Fruit fly (Drosophila melanogaster) ovary, adult (tissue): ENCODE results near the gene Lectin-galC1.

Source experiments
- CG17801 ChIP-seq: fragments of 200-800 bp; optimal IDR thresholded peaks from 2 replicates; lab custom pipeline; 2019; ENCODE audit warnings: missing biosample characterization, mild to moderate bottlenecking, missing genetic modification characterization, moderate library complexity; ENCODE audit not compliant: partially characterized antibody

Lectin-galC1 gene

DNA sequence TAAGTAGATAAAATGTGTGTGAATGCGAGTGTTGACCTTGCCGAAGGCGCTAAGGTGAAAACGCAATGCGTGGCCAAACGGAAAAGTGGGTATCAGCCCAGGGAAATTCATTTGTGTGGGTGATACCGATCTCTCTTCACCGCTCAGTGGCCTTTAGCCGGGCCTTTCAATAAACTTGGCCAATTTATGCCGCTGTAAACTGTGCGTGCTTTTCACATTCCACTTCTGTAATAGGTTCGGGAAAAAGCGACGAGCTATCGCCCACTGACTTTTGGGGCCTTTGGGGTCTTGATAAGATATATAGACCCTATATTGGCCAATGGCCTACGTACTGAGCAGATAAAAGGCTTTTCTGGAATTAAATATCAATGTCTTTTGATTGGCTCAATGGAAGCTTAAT lies 4.3 kb downstream of the Lectin-galC1 start:
- TF ChIP-seq CG17801 (GFP tag; lab: Kevin White, UChicago) = no peak

DNA sequence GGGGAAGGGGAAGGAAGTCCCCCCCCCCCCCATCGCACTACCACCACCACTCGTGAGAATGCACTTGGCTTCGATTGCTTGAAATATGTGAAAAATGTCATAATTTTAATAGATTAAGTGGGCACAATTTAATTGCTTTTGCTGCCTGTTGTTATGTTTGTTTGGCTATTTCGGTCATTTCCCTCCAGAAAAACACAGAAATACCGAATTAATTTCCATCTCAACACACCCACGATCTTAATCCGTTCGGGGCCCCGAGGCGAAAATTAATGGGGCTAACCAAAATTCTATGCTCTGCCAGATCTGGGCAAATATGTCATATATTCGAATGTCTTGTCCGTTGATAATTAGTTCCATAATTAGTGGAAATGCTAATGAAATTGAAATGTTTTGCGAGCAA lies 5.4 kb downstream of the Lectin-galC1 start:
- no peak for TF ChIP-seq CG17801 (GFP tag; lab: Kevin White, UChicago)

DNA sequence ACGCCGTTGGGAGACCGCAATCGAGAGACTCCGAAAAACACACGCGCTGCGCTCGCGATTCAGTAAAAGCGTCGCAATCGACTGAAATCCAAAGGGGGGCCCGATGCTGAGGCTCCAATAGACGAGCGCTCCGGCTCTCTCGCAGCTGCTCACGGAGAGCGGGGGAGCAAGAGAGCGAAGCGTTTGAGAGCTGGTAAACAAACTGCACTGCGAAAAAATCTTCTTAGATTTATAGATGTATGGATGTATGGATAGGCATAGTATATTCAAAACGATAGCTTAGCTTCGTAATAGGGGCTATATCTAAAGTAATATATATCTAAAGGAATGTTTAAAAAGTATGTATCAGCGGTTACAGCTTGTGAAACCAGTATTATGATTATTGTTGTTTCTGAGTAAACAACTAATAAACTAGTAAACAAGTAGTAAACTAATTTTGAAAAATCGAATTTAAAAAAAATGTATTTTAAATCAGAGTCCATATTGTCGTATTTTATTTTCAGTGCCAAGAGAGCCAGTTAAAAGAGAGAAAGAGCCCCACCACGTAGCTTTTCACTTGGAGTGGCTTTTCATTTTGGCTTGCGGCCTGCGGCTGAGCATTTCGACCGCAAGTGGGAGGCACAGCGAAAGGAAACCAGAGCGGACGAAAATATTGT lies 6.3 kb downstream of the Lectin-galC1 start, which contains the start of the genes Alp12 and CG13085:
Alp12 (plus strand) TSS at position 584 of the 656 bp plus-strand sequence.
CG13085 (plus strand) TSS at position 584 of the 656 bp plus-strand sequence.
- TF ChIP-seq CG17801 (GFP tag; lab: Kevin White, UChicago) = peak; percentile 91

DNA sequence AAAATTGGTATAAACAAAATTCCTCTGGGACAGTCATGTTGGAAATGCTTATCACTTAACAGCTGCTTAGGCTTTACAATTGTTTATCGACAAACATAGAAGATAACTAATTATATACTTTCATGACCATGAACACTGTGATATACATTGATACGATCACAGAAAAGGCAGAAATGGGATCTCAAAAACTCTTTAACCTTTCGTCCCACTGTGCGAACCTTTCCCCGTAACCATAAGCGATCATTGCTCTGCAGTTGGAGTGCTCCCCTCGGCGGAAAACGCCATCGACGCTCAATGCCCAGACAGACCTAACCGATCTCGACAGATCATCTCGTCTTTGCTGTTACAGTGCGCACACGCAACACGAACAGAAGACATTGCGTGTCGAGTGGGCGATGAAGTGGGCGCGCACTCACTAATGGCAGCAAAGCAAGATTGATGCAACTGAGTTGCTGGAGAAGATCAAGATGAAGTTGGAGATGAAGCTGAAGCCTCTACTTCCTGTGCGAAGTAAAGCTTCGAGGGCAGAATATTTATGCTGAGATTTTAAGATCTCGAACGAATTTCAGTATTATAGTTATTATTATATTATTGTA lies 7.2 kb downstream of the Lectin-galC1 start:
- TF ChIP-seq CG17801 (GFP tag; lab: Kevin White, UChicago) = no peak

DNA sequence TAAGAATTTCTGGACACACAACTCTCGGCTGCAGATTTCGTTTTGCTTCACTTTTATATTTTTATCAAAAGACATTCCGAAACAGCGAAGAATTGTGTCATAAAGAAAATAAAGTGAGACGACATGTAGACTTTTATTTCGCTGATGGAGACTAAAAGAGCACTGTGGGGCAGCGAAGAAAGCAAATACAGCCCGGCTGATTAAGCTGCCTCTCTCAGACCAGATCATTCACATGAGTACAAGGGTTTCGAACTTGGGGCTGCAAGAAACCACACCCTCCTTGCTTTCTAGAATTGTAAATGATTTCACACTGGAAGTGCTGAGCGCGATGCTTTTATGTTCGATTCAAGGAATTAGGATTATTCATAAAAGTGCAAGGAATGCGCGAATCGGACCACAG lies 7.9 kb downstream of the Lectin-galC1 start:
- peak; percentile 14 for TF ChIP-seq CG17801 (GFP tag; lab: Kevin White, UChicago)

DNA sequence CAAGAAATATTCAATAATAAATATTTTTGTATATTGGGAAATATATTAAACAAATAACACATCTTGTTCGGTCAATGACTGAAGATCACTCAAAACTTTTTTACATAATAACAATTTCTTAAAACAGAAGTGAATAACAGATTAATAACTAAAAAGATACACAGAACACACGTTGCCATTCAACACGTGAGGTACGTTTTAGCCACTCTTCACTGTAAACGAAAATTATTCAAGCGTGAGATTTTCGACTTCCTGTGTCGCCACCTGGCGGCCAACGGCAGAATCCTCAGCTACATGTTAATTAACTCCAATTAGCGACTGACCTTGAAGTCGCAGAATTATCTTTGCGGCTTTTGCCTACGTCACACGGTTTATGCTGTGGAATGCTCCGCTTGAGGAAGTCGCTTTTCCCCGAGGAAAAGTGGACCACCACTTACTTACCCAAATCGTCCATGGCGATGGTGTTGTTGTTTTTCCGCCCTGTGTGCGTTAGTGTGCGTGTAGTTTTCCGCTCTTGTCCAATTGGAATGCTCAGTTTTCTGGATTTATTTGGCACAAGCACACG lies 8.6 kb downstream of the Lectin-galC1 start:
- peak; percentile 22 for TF ChIP-seq CG17801 (GFP tag; lab: Kevin White, UChicago)

DNA sequence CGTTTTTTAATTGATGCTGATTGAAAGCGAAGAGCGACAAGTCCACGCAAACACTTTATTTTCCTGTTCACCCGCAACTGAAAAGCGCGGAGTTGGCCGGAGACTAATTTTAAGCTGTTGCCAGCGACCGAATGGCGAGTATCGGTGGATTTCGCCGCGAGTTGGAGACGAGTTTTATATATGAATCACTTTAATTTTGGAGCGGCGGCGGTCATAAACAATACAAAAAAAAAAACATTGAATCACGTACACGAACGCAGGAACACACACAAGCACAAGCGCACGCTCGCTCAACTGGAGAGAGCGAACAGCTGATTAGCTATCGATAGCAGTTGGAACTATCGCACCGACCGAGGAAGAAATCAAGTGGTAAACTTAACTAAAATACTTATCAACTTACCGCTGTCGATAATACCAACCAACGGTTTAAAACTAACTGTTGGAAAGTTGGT lies 9.1 kb downstream of the Lectin-galC1 start, which contains the start of gene Pax:
Pax (minus strand) TSS at position 267 of the 452 bp plus-strand sequence.
- peak; percentile 6 for TF ChIP-seq CG17801 (GFP tag; lab: Kevin White, UChicago)

DNA sequence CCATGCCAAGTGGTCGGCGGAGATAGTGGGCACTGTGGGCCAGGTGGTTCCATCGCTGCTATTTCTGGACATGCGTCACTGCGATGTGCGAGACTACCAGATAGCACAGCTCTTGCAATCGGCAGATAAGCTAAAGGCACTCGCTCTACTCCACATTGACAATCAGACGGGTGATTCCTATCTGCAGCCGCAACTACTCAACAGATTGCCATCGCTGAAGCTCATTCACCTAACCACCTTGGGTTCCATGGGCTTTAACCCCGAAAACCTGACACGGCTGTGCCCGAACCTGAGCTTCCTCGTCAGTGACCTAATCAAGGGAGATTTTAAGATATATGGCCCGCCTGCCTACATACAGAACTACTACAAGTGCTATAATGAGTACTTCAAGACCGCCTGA lies 12.5 kb downstream of the Lectin-galC1 start:
- no peak for TF ChIP-seq CG17801 (GFP tag; lab: Kevin White, UChicago)

DNA sequence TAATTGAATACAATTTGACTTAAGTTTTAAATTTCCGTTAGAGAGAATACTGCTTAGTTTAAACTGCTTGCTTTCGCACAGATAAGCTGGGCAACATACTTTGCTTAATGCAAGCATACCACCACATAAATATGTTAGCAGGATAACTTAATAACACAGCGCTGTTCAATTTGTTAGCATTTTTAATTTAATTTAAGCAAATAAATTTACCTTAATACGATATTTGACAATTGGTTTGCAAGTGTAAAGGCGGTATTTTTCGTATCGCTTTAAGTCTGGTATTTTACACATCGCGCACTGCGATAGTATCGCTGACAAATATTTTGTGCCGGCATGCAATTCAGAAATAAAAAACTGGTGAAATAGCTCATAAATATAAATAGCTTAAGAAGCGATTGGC lies 13.1 kb downstream of the Lectin-galC1 start, which contains the start of gene RtcB:
RtcB (plus strand) TSS at position 301 of the 400 bp plus-strand sequence.
- TF ChIP-seq CG17801 (GFP tag; lab: Kevin White, UChicago) = no peak

DNA sequence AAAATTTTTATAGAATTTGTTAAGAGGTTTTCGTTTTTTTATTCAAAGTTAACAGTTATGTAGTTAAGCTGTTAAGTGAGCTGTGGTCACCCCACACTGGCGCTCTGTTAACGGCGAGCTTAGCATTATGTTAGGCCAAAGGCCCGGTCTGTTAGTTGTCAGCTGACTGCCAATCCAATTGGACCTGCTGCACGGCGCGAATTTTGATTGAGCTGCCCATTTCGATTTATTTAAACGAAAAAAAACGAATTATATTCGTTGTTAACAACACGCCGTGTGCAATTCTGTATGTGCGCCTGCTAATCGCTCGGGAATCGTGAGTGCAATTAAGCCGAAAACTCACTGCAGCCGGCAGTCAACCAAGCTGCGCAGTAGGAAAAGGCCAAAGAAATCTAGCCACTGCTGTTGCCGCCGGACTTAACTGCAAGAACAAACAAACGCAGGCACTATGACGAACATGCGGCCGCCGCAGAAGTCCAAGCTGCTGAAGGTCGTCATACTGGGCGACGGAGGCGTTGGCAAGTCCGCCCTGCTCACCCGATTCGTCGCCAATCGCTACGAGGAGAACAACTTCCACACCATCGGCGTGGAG lies 15.3 kb downstream of the Lectin-galC1 start, which contains the start of gene Rab9:
Rab9 (plus strand) TSS at position 151 of the 592 bp plus-strand sequence.
- TF ChIP-seq CG17801 (GFP tag; lab: Kevin White, UChicago) = peak; percentile 65

DNA sequence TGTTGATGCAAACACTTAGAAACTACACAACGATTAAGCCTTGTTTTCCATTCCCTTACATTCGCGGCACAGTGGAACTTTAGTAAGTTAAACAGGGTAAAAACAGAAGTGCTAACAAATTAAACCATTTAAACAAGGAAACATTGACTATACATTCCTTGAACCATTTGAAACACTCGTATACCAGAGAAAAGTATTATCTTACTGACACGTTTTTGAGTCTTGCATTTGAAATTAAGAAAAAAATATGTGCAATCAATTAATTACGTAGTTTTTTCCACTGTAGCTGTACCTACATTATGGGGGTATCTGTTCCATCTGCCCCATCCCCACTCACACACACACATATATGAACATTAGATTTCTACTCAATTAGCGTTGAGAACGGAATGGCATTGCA lies 16.0 kb downstream of the Lectin-galC1 start:
- TF ChIP-seq CG17801 (GFP tag; lab: Kevin White, UChicago) = peak; percentile 25

DNA sequence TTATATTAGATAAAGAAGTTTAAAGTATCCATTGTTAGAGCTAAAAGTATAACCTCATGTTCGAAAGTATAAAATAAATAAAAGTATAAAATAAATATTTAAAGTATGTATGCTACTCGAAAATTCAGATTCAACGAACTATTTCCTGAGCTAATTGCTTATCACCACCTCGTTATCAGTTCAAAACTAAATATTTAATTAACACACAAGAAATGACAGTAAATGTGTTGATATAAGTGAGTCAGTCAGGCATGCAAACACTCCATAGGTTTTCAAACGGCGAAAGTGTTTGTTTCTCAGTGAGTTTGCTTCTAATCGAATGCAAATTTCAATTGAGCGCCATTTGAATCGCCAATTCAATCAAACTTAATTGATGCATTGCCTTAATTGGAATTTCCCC lies 17.0 kb downstream of the Lectin-galC1 start:
- peak; percentile 12 for TF ChIP-seq CG17801 (GFP tag; lab: Kevin White, UChicago)

DNA sequence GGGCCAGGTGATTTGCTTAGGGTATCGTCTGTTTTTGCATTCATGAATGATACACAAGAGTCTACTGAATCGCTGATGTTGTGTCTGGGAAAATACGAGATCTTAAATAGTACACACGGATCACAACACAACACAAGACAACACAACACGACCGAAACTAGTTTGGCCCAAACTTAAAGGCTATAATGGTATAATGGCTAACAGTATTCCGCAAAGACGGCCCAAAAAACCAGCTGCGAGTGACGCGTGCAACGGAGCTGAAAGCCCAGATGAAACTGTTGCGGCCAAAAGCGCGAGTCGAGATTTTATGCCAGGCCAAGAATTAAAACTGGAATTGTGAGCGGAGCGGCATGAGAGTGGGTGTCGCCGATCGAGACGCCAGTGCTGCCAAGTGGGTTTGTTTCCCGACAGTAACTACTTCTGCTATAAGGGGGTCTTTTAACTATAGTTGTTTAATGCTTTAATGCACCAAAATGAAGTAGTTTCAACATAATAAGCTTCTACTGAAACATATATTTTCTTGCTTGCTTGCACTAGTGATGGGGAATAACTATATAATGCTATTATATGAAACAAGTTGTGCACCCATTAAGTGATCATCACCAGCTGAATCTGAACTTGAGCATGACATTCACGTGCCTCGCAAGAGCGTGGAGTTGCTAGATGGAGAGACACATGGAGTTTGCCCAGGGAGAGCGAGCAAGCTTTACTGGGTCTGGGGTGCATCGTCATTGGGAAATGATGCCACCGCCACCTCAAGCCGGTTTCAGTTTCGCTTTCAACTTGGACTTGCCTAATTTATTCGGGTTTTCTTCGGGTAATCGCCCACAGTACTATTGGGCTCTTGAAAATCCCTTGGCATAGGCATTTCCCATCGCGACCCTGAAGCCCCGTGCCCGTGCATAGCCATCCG lies 21.7 kb downstream of the Lectin-galC1 start:
- no peak for TF ChIP-seq CG17801 (GFP tag; lab: Kevin White, UChicago)

DNA sequence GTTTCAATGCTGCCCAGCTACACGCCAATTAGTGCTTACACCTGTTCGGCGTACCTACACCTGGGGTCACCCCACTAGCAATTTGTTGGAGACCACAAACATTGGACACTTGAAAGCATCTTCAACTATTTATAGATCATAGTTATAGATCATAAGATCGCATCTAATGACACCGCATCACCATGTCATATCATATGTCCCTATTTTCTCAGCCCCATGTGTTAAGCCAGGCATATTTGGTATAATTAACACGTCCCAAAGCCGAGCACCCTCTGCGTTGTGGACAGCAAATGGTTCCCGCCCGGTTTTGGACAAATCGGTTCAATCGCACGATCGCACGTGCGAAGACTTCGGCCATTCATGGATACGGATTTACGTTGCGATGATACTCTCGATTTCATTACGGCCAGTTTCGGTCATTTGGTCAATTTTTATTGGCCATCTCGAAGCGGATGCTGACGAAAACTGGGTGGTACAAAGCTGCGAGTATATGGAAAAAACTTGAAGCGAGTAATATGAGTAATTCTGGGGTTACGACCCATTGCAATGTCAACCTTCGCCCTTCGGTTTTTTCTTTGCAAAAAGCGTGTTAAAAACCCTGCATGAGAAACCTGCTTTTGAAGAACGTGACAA lies 22.5 kb downstream of the Lectin-galC1 start:
- no peak for TF ChIP-seq CG17801 (GFP tag; lab: Kevin White, UChicago)
